Worm (Caenorhabditis elegans): ENCODE results near the gene C02E7.7.
"Not testable (repeated sequence)": the region's sequence is repeated elsewhere in the genome, so short reads cannot be mapped to it uniquely, and the experiment has no call there.

The C02E7.7 gene

ce11 chrV:4913853-4914252, 4.5 kb downstream of the C02E7.7 start:
- TF ChIP-seq B0310.2 (tag; optimal IDR thresholded peaks at IDR 0.05) (no peak), F13C5.2 (tag; optimal IDR thresholded peaks at IDR 0.05) (no peak), ceh-13 (GFP tag; optimal IDR thresholded peaks at IDR 0.05) (no peak), hnd-1 (tag; optimal IDR thresholded peaks at IDR 0.05) (no peak), ets-7 (tag; optimal IDR thresholded peaks at IDR 0.05) (no peak), hmg-4 (GFP tag; optimal IDR thresholded peaks at IDR 0.05) (no peak), pes-1 (GFP tag; IDR thresholded peaks at IDR 0.05) (no peak), flt-1 (GFP tag; IDR thresholded peaks at IDR 0.05) (no peak), ama-1 (optimal IDR thresholded peaks at IDR 0.05) (no peak)

- TF ChIP-seq hmbx-1 (tag; optimal IDR thresholded peaks at IDR 0.05), result no peak
- TF ChIP-seq hnd-1 (tag; optimal IDR thresholded peaks at IDR 0.05), result no peak
- TF ChIP-seq hmg-4 (GFP tag; optimal IDR thresholded peaks at IDR 0.05), result no peak
- TF ChIP-seq sea-1 (GFP tag; conservative IDR thresholded peaks at IDR 0.05), result no peak
- TF ChIP-seq ceh-13 (GFP tag; optimal IDR thresholded peaks at IDR 0.05), result no peak
- no peak for TF ChIP-seq ama-1 (optimal IDR thresholded peaks at IDR 0.05)
- TF ChIP-seq flt-1 (GFP tag; IDR thresholded peaks at IDR 0.05), result no peak
- no peak for TF ChIP-seq ceh-36 (tag; optimal IDR thresholded peaks at IDR 0.05)
- TF ChIP-seq tra-4 (tag; optimal IDR thresholded peaks at IDR 0.05), result no peak
- no peak for TF ChIP-seq B0310.2 (tag; optimal IDR thresholded peaks at IDR 0.05)
- no peak for TF ChIP-seq tbx-37 (GFP tag; conservative IDR thresholded peaks at IDR 0.05)
- no peak for TF ChIP-seq tbx-11 (GFP tag; IDR thresholded peaks at IDR 0.05)
- no peak for TF ChIP-seq F13C5.2 (tag; optimal IDR thresholded peaks at IDR 0.05)
- no peak for TF ChIP-seq aly-1 (tag; optimal IDR thresholded peaks at IDR 0.05)
- TF ChIP-seq pes-1 (GFP tag; IDR thresholded peaks at IDR 0.05), result no peak
These were observed 6.1 kb downstream of the C02E7.7 start, which contains the start of gene H23N18.5 for ce11 chrV:4912313-4912712. H23N18.5 (minus strand) TSS chrV:4912381.

- TF ChIP-seq pes-1 (GFP tag; IDR thresholded peaks at IDR 0.05) (no peak), hmg-4 (GFP tag; optimal IDR thresholded peaks at IDR 0.05) (no peak), tbx-37 (GFP tag; conservative IDR thresholded peaks at IDR 0.05) (no peak), aly-1 (tag; optimal IDR thresholded peaks at IDR 0.05) (no peak), ceh-13 (GFP tag; optimal IDR thresholded peaks at IDR 0.05) (no peak), hmbx-1 (tag; optimal IDR thresholded peaks at IDR 0.05) (no peak), ets-7 (tag; optimal IDR thresholded peaks at IDR 0.05) (no peak), scrt-1 (GFP tag; IDR thresholded peaks at IDR 0.05) (no peak), tbx-11 (GFP tag; IDR thresholded peaks at IDR 0.05) (no peak), tra-4 (tag; optimal IDR thresholded peaks at IDR 0.05) (no peak), sea-1 (GFP tag; conservative IDR thresholded peaks at IDR 0.05) (no peak)
These were observed 9.8 kb downstream of the C02E7.7 start, which contains the start of gene ugt-13 for ce11 chrV:4908591-4908990. ugt-13 (plus strand) TSS chrV:4908884.

ce11 chrV:4905953-4906352, 12.4 kb downstream of the C02E7.7 start, which contains the start of gene ugt-14:
ugt-14 (plus strand) TSS chrV:4906253.
- TF ChIP-seq ceh-13 (GFP tag; optimal IDR thresholded peaks at IDR 0.05), result no peak
- no peak for TF ChIP-seq aly-1 (tag; optimal IDR thresholded peaks at IDR 0.05)
- TF ChIP-seq hnd-1 (tag; optimal IDR thresholded peaks at IDR 0.05), result no peak
- no peak for TF ChIP-seq B0310.2 (tag; optimal IDR thresholded peaks at IDR 0.05)
- TF ChIP-seq hmbx-1 (tag; optimal IDR thresholded peaks at IDR 0.05), result no peak
- TF ChIP-seq flt-1 (GFP tag; IDR thresholded peaks at IDR 0.05), result no peak
- TF ChIP-seq scrt-1 (GFP tag; IDR thresholded peaks at IDR 0.05), result no peak
- TF ChIP-seq tbx-11 (GFP tag; IDR thresholded peaks at IDR 0.05), result no peak
- no peak for TF ChIP-seq ets-7 (tag; optimal IDR thresholded peaks at IDR 0.05)
- TF ChIP-seq pes-1 (GFP tag; IDR thresholded peaks at IDR 0.05), result no peak
- TF ChIP-seq sea-1 (GFP tag; conservative IDR thresholded peaks at IDR 0.05), result no peak
- TF ChIP-seq ama-1 (optimal IDR thresholded peaks at IDR 0.05), result no peak
- no peak for TF ChIP-seq tra-4 (tag; optimal IDR thresholded peaks at IDR 0.05)
- no peak for TF ChIP-seq ceh-36 (tag; optimal IDR thresholded peaks at IDR 0.05)
- TF ChIP-seq F13C5.2 (tag; optimal IDR thresholded peaks at IDR 0.05), result no peak
- no peak for TF ChIP-seq tbx-37 (GFP tag; conservative IDR thresholded peaks at IDR 0.05)
- TF ChIP-seq hmg-4 (GFP tag; optimal IDR thresholded peaks at IDR 0.05), result no peak

ce11 chrV:4903696-4904095, 14.7 kb downstream of the C02E7.7 start, which contains the start of gene ugt-8:
ugt-8 (plus strand) TSS chrV:4903930.
- TF ChIP-seq aly-1 (tag; optimal IDR thresholded peaks at IDR 0.05), result no peak

- TF ChIP-seq hmbx-1 (tag; optimal IDR thresholded peaks at IDR 0.05) (no peak), hmg-4 (GFP tag; optimal IDR thresholded peaks at IDR 0.05) (no peak), ceh-36 (tag; optimal IDR thresholded peaks at IDR 0.05) (no peak), tbx-37 (GFP tag; conservative IDR thresholded peaks at IDR 0.05) (no peak), sea-1 (GFP tag; conservative IDR thresholded peaks at IDR 0.05) (no peak), aly-1 (tag; optimal IDR thresholded peaks at IDR 0.05) (no peak), tra-4 (tag; optimal IDR thresholded peaks at IDR 0.05) (no peak), B0310.2 (tag; optimal IDR thresholded peaks at IDR 0.05) (no peak)
These were observed 17.3 kb downstream of the C02E7.7 start, which contains the start of gene ugt-67 for ce11 chrV:4901074-4901473. ugt-67 (plus strand) TSS chrV:4901374.

- not testable (repeated sequence) for TF ChIP-seq ceh-36 (tag; optimal IDR thresholded peaks at IDR 0.05); ama-1 (optimal IDR thresholded peaks at IDR 0.05); hmbx-1 (tag; optimal IDR thresholded peaks at IDR 0.05)
These were observed 18.4 kb downstream of the C02E7.7 start, which contains the start of gene ugt-10 for ce11 chrV:4900020-4900419. ugt-10 (minus strand) TSS chrV:4900120.

- TF ChIP-seq F13C5.2 (tag; optimal IDR thresholded peaks at IDR 0.05) (no peak), tra-4 (tag; optimal IDR thresholded peaks at IDR 0.05) (no peak), sea-1 (GFP tag; conservative IDR thresholded peaks at IDR 0.05) (no peak), tbx-11 (GFP tag; IDR thresholded peaks at IDR 0.05) (no peak), hmbx-1 (tag; optimal IDR thresholded peaks at IDR 0.05) (no peak), tbx-37 (GFP tag; conservative IDR thresholded peaks at IDR 0.05) (no peak), ceh-13 (GFP tag; optimal IDR thresholded peaks at IDR 0.05) (no peak), ceh-36 (tag; optimal IDR thresholded peaks at IDR 0.05) (no peak), B0310.2 (tag; optimal IDR thresholded peaks at IDR 0.05) (no peak), ama-1 (optimal IDR thresholded peaks at IDR 0.05) (no peak), aly-1 (tag; optimal IDR thresholded peaks at IDR 0.05) (no peak), pes-1 (GFP tag; IDR thresholded peaks at IDR 0.05) (no peak), hmg-4 (GFP tag; optimal IDR thresholded peaks at IDR 0.05) (no peak), scrt-1 (GFP tag; IDR thresholded peaks at IDR 0.05) (no peak), ets-7 (tag; optimal IDR thresholded peaks at IDR 0.05) (no peak), hnd-1 (tag; optimal IDR thresholded peaks at IDR 0.05) (no peak), flt-1 (GFP tag; IDR thresholded peaks at IDR 0.05) (no peak)
These were observed 22.6 kb downstream of the C02E7.7 start, which contains the start of gene ugt-9 for ce11 chrV:4895744-4896143. ugt-9 (plus strand) TSS chrV:4896048.
